Worm (Caenorhabditis elegans) whole organism, midembryonic: Measurements from ENCODE around the gene F17E9.3.

Experiments
- T22C8.4 ChIP-seq: fragments of 200-800 bp; sonication (Bioruptor generic); IDR thresholded peaks from 2 replicates; pipeline ENCODE4 v1.3.6; 2022; ENCODE audit warnings: missing genetic modification characterization, missing compliant biosample characterization
- cog-1 ChIP-seq: sonication (generic microtip); optimal IDR thresholded peaks from 2 replicates; lab custom pipeline; 2016; ENCODE audit warnings: missing genetic modification characterization, missing compliant biosample characterization
- flt-1 ChIP-seq: fragments of 200-800 bp; sonication (Bioruptor generic); IDR thresholded peaks from 2 replicates; pipeline ENCODE4 v1.3.6; 2022; ENCODE audit warnings: missing genetic modification characterization, missing compliant biosample characterization
- klf-2 ChIP-seq: fragments of 200-800 bp; sonication (Bioruptor generic); conservative IDR thresholded peaks from 2 replicates; pipeline ENCODE4 v1.3.6; 2022; ENCODE audit warnings: missing genetic modification reagents, missing genetic modification characterization, missing compliant biosample characterization
- med-1 ChIP-seq: sonication (generic microtip); optimal IDR thresholded peaks from 2 replicates; lab custom pipeline; 2017; ENCODE audit warnings: missing genetic modification characterization, mild to moderate bottlenecking, missing compliant biosample characterization, antibody characterized with exemption, missing genetic modification reagents; ENCODE audit not compliant: insufficient read depth
- ref-1 ChIP-seq: fragments of 200-800 bp; sonication (Bioruptor generic); conservative IDR thresholded peaks from 2 replicates; pipeline ENCODE4 v1.3.6; 2022; ENCODE audit warnings: missing genetic modification reagents, missing genetic modification characterization, missing compliant biosample characterization
- tab-1 ChIP-seq: fragments of 200-800 bp; sonication (Bioruptor generic); IDR thresholded peaks from 2 replicates; pipeline ENCODE4 v1.3.6; 2022; ENCODE audit warnings: missing genetic modification characterization, missing compliant biosample characterization
- ztf-23 ChIP-seq: fragments of 200-800 bp; sonication (Bioruptor generic); IDR thresholded peaks from 2 replicates; pipeline ENCODE4 v1.3.6; 2022; ENCODE audit warnings: missing genetic modification reagents, missing genetic modification characterization, missing compliant biosample characterization
- ztf-29 ChIP-seq: fragments of 200-800 bp; sonication (Bioruptor generic); IDR thresholded peaks from 2 replicates; pipeline ENCODE4 v1.3.6; 2022; ENCODE audit warnings: missing genetic modification reagents, missing genetic modification characterization, missing compliant biosample characterization

DNA sequence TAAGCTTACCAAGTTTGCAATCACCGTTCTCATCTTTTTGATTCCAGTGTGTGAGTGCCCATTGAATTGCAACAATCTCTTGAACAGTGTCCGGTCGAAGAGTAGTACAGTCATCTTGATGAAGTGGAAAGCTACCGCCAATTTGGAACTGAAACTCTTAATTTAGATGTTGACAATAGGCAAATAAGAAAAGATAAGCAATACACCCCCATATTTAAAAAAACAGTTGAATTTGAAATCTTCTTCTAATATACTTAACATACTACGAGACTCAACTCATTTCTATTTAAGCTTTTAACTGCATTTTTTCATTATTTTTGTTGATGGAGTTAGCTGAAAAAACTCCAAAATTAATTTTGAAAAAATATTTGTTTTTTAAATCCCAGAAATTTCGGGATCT, 42.6 kb upstream of the F17E9.3 start:
- no peak for TF ChIP-seq ztf-23 (GFP tag; lab: Robert Waterston, UW)
- TF ChIP-seq klf-2 = no peak
- TF ChIP-seq ztf-29 (GFP tag; lab: Robert Waterston, UW) = no peak
- TF ChIP-seq flt-1 (GFP tag; lab: Robert Waterston, UW) = no peak
- no peak for TF ChIP-seq med-1 (GFP tag; lab: Kevin White, UChicago)
- TF ChIP-seq T22C8.4 = no peak
- TF ChIP-seq ref-1 = no peak
- TF ChIP-seq cog-1 = no peak
- no peak for TF ChIP-seq tab-1 (GFP tag; lab: Robert Waterston, UW)
